Fruit fly (Drosophila melanogaster): Measurements from ENCODE around the gene Tmf.
A peak's percentile ranks its signal among the peaks of the same experiment; 100 is the strongest.

The Tmf gene

DNA sequence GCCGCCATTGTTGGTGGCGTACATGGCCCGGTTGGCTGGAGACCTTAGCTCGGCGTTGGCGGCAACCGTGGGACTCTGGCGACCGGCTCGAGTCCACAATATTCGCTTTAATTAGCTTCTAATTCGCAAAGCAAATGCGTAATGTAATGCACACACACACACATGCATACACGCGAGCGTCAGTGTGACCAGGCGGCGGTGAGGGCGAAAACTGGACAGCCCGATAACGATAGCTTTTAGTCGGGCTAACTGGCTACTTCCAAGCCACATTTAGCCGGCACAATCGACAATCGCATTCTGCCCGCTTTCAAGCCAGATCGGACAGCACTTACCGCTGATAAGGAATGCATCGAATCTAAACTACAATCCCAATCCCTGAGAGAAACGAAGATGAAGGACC lies 23.4 kb upstream of the Tmf start, which contains the start of the genes Nf-YC and xit (continued):
- peak; percentile 43; the same call in 1 of the 3 replicates for TF ChIP-seq vnd (GFP tag; IDR thresholded peaks at IDR 0.05; ENCODE audit: partially characterized antibody)
- peak; percentile 26 for TF ChIP-seq CG17829 (tag; optimal IDR thresholded peaks at IDR 0.05)
- no peak for TF ChIP-seq CG4707 (GFP tag; optimal IDR thresholded peaks at IDR 0.05)
- TF ChIP-seq Pdp1 (GFP tag; optimal IDR thresholded peaks at IDR 0.05), result peak in 1 of 2 experiments; percentile 77
- TF ChIP-seq Fer3 (tag; optimal IDR thresholded peaks at IDR 0.05), result no peak
- TF ChIP-seq CG12769 (tag; optimal IDR thresholded peaks at IDR 0.05), result no peak
- no peak for TF ChIP-seq Mrtf (GFP tag; IDR thresholded peaks at IDR 0.05)
- no peak for TF ChIP-seq NK7.1 (GFP tag; optimal IDR thresholded peaks at IDR 0.05)
- no peak for TF ChIP-seq CG12942 (GFP tag; optimal IDR thresholded peaks at IDR 0.05)
- peak; percentile 52 for TF ChIP-seq nmo (GFP tag; optimal IDR thresholded peaks at IDR 0.05)
- TF ChIP-seq Mes4 (GFP tag; optimal IDR thresholded peaks at IDR 0.05), result no peak
- no peak for TF ChIP-seq Ssrp (tag; optimal IDR thresholded peaks at IDR 0.05)
- TF ChIP-seq zfh1 (GFP tag; IDR thresholded peaks at IDR 0.05), result peak; percentile 22; the same call in 1 of the 3 replicates
- no peak for TF ChIP-seq CG15073 (GFP tag; optimal IDR thresholded peaks at IDR 0.05)
- no peak for TF ChIP-seq CG7372 (GFP tag; IDR thresholded peaks at IDR 0.05)
- TF ChIP-seq ERR (GFP tag; optimal IDR thresholded peaks at IDR 0.05), result no peak
- no peak for TF ChIP-seq CG3995 (GFP tag; optimal IDR thresholded peaks at IDR 0.05)
- no peak for TF ChIP-seq CG11504 (tag; optimal IDR thresholded peaks at IDR 0.05)
- TF ChIP-seq bowl (GFP tag; IDR thresholded peaks at IDR 0.05), result no peak
- no peak for TF ChIP-seq CG16863 (GFP tag; optimal IDR thresholded peaks at IDR 0.05)
- no peak for TF ChIP-seq Spps (tag; optimal IDR thresholded peaks at IDR 0.05)
- no peak for TF ChIP-seq prd (optimal IDR thresholded peaks at IDR 0.05)
- 0 out of 3 replicates have a peak, but pooled peaks have one; percentile 17 for TF ChIP-seq prd (GFP tag; IDR thresholded peaks at IDR 0.05)
- TF ChIP-seq sc (optimal IDR thresholded peaks at IDR 0.05), result no peak
- TF ChIP-seq sc (GFP tag; optimal IDR thresholded peaks at IDR 0.05), result no peak
- TF ChIP-seq trh (GFP tag; optimal IDR thresholded peaks at IDR 0.05), result no peak
- TF ChIP-seq Mad (GFP tag; optimal IDR thresholded peaks at IDR 0.05), result no peak
- no peak for TF ChIP-seq Meics (GFP tag; optimal IDR thresholded peaks at IDR 0.05)
- TF ChIP-seq ftz-f1 (GFP tag; optimal IDR thresholded peaks at IDR 0.05), result no peak
- TF ChIP-seq gcm (GFP tag; optimal IDR thresholded peaks at IDR 0.05), result no peak
- no peak for TF ChIP-seq CG17568 (GFP tag; optimal IDR thresholded peaks at IDR 0.05)
- no peak for TF ChIP-seq abd-A (tag; optimal IDR thresholded peaks at IDR 0.05)
- no peak for TF ChIP-seq CG8359 (GFP tag; optimal IDR thresholded peaks at IDR 0.05; ENCODE audit: borderline replicate concordance)
- no peak for TF ChIP-seq CG10431 (GFP tag; optimal IDR thresholded peaks at IDR 0.05)
- no peak for TF ChIP-seq dati (GFP tag; IDR thresholded peaks at IDR 0.05)
- TF ChIP-seq lov (optimal IDR thresholded peaks at IDR 0.05), result no peak
- TF ChIP-seq lov (GFP tag; IDR thresholded peaks at IDR 0.05), result no peak
- no peak for TF ChIP-seq slou (GFP tag; optimal IDR thresholded peaks at IDR 0.05)
- no peak for TF ChIP-seq tap (tag; optimal IDR thresholded peaks at IDR 0.05)
- no peak for TF ChIP-seq PHDP (tag; optimal IDR thresholded peaks at IDR 0.05)
- TF ChIP-seq ham (GFP tag; IDR thresholded peaks at IDR 0.05), result no peak
- no peak for TF ChIP-seq Oaz (GFP tag; IDR thresholded peaks at IDR 0.05)
- no peak for TF ChIP-seq ranshi (GFP tag; IDR thresholded peaks at IDR 0.05)
- TF ChIP-seq CG4854 (GFP tag; optimal IDR thresholded peaks at IDR 0.05), result no peak
- no peak for TF ChIP-seq CG15269 (tag; optimal IDR thresholded peaks at IDR 0.05)
- TF ChIP-seq her (GFP tag; optimal IDR thresholded peaks at IDR 0.05), result no peak
- no peak for TF ChIP-seq CkIIα-i1 (GFP tag; IDR thresholded peaks at IDR 0.05)
- no peak for TF ChIP-seq Gug (GFP tag; IDR thresholded peaks at IDR 0.05)
- TF ChIP-seq Dip3 (GFP tag; optimal IDR thresholded peaks at IDR 0.05), result no peak
- no peak for TF ChIP-seq croc (GFP tag; conservative IDR thresholded peaks at IDR 0.05)
- TF ChIP-seq pho (GFP tag; optimal IDR thresholded peaks at IDR 0.05), result no peak
- no peak for TF ChIP-seq Fer2 (tag; optimal IDR thresholded peaks at IDR 0.05)
- no peak for TF ChIP-seq danr (GFP tag; IDR thresholded peaks at IDR 0.05)

Data from whole organism, embryonic.